Worm (Caenorhabditis elegans): Measurements from ENCODE around the gene ceh-90.
A peak's percentile ranks its signal among the peaks of the same experiment; 100 is the strongest.

The ceh-90 gene

ce11 chrX:14134883-14135282 lies 21.9 kb downstream of the ceh-90 start (continued):
- TF ChIP-seq mcd-1 (GFP tag; IDR thresholded peaks at IDR 0.05), result no peak
- TF ChIP-seq Y53F4B.3 (GFP tag; IDR thresholded peaks at IDR 0.05), result peak; percentile 44; the same call in 1 of the 2 replicates
- no peak for TF ChIP-seq unc-130 (GFP tag; optimal IDR thresholded peaks at IDR 0.05)
- TF ChIP-seq gei-17 (GFP tag; optimal IDR thresholded peaks at IDR 0.05), result no peak
- TF ChIP-seq ztf-26 (tag; optimal IDR thresholded peaks at IDR 0.05), result no peak
- TF ChIP-seq egrh-3 (GFP tag; IDR thresholded peaks at IDR 0.05), result no peak
- no peak for TF ChIP-seq madf-3 (GFP tag; IDR thresholded peaks at IDR 0.05)
- TF ChIP-seq F49E8.2 (tag; optimal IDR thresholded peaks at IDR 0.05; ENCODE audit: insufficient read depth), result no peak
- no peak for TF ChIP-seq K12H6.12 (tag; optimal IDR thresholded peaks at IDR 0.05)
- no peak for TF ChIP-seq chd-7 (tag; optimal IDR thresholded peaks at IDR 0.05)
- no peak for TF ChIP-seq ceh-79 (tag; optimal IDR thresholded peaks at IDR 0.05)
- no peak for TF ChIP-seq nhr-80 (tag; optimal IDR thresholded peaks at IDR 0.05)
- no peak for TF ChIP-seq aptf-2 (GFP tag; conservative IDR thresholded peaks at IDR 0.05)
- TF ChIP-seq C17E4.6 (GFP tag; IDR thresholded peaks at IDR 0.05), result no peak
- 0 out of 2 replicates have a peak, but pooled peaks have one; percentile 44 for TF ChIP-seq ztf-28 (GFP tag; IDR thresholded peaks at IDR 0.05)
- no peak for TF ChIP-seq mes-4 (tag; optimal IDR thresholded peaks at IDR 0.05)
- TF ChIP-seq Y67H2A.10 (GFP tag; conservative IDR thresholded peaks at IDR 0.05), result no peak
- TF ChIP-seq D2030.7 (GFP tag; IDR thresholded peaks at IDR 0.05), result peak; percentile 90
- TF ChIP-seq somi-1 (GFP tag; optimal IDR thresholded peaks at IDR 0.05), result no peak
- TF ChIP-seq snpc-1.3 (tag; optimal IDR thresholded peaks at IDR 0.05; ENCODE audit: insufficient read depth), result no peak
- TF ChIP-seq Y95B8A.8 (GFP tag; IDR thresholded peaks at IDR 0.05), result no peak
- no peak for TF ChIP-seq tbx-9 (tag; optimal IDR thresholded peaks at IDR 0.05; ENCODE audit: borderline replicate concordance)
- no peak for TF ChIP-seq F33H1.4 (GFP tag; IDR thresholded peaks at IDR 0.05)
- TF ChIP-seq bed-1 (GFP tag; IDR thresholded peaks at IDR 0.05), result no peak
- no peak for TF ChIP-seq hlh-26 (GFP tag; conservative IDR thresholded peaks at IDR 0.05)
- TF ChIP-seq F10E7.11 (tag; optimal IDR thresholded peaks at IDR 0.05), result no peak
- peak; percentile 60 for TF ChIP-seq him-1 (tag; optimal IDR thresholded peaks at IDR 0.05)
- TF ChIP-seq nhr-120 (GFP tag; IDR thresholded peaks at IDR 0.05), result no peak
- TF ChIP-seq hrde-1 (tag; optimal IDR thresholded peaks at IDR 0.05; ENCODE audit: borderline replicate concordance), result no peak
- TF ChIP-seq madf-10 (tag; optimal IDR thresholded peaks at IDR 0.05), result no peak
- no peak for TF ChIP-seq let-607 (tag; optimal IDR thresholded peaks at IDR 0.05)
- no peak for TF ChIP-seq K11D2.4 (GFP tag; IDR thresholded peaks at IDR 0.05)
- no peak for TF ChIP-seq madf-8 (GFP tag; conservative IDR thresholded peaks at IDR 0.05)
- TF ChIP-seq T07F8.4 (tag; optimal IDR thresholded peaks at IDR 0.05), result no peak
- no peak for TF ChIP-seq nhr-90 (tag; optimal IDR thresholded peaks at IDR 0.05)
- peak; percentile 24 for TF ChIP-seq die-1 (tag; optimal IDR thresholded peaks at IDR 0.05)
- TF ChIP-seq B0336.3 (GFP tag; IDR thresholded peaks at IDR 0.05), result no peak
- no peak for TF ChIP-seq ceh-100 (GFP tag; IDR thresholded peaks at IDR 0.05)
- TF ChIP-seq zfh-2 (GFP tag; conservative IDR thresholded peaks at IDR 0.05), result no peak
- TF ChIP-seq ceh-27 (GFP tag; optimal IDR thresholded peaks at IDR 0.05), result no peak
- no peak for TF ChIP-seq ztf-22 (GFP tag; optimal IDR thresholded peaks at IDR 0.05)
- TF ChIP-seq ama-1 (optimal IDR thresholded peaks at IDR 0.05), result no peak
- no peak for TF ChIP-seq ama-1 (GFP tag; optimal IDR thresholded peaks at IDR 0.05)
- peak; percentile 66 for TF ChIP-seq hmg-1.2 (GFP tag; IDR thresholded peaks at IDR 0.05)
- no peak for TF ChIP-seq ceh-40 (GFP tag; IDR thresholded peaks at IDR 0.05)
- peak; percentile 69 for TF ChIP-seq B0261.1 (tag; optimal IDR thresholded peaks at IDR 0.05)
- TF ChIP-seq lsl-1 (GFP tag; optimal IDR thresholded peaks at IDR 0.05), result no peak
- 0 out of 2 replicates have a peak, but pooled peaks have one; percentile 12 for TF ChIP-seq hmg-20 (GFP tag; IDR thresholded peaks at IDR 0.05)
- no peak for TF ChIP-seq lin-35 (GFP tag; optimal IDR thresholded peaks at IDR 0.05)
- TF ChIP-seq efl-1 (GFP tag; optimal IDR thresholded peaks at IDR 0.05), result no peak

Measured in whole organism, young adult.